Fruit fly (Drosophila melanogaster) whole organism, prepupa: ENCODE data around the gene CG11811.

Source experiments
- Blimp-1 ChIP-seq: fragments of 200-800 bp; sonication (Bioruptor generic); optimal IDR thresholded peaks from 3 replicates; lab custom pipeline; 2017; ENCODE audit warnings: missing biosample characterization, missing genetic modification characterization, mild to moderate bottlenecking, moderate library complexity, missing genetic modification reagents
- CG10631 ChIP-seq: fragments of 200-800 bp; sonication (Bioruptor generic); optimal IDR thresholded peaks from 2 replicates; lab custom pipeline; 2016; ENCODE audit warnings: missing biosample characterization, missing genetic modification characterization
- CG11294 ChIP-seq: fragments of 200-800 bp; sonication (Bioruptor generic); IDR thresholded peaks from 2 replicates; pipeline ENCODE4 v1.3.6; 2022; ENCODE audit warnings: missing biosample characterization, missing genetic modification characterization
- CG11762 ChIP-seq: fragments of 200-800 bp; sonication (Bioruptor generic); optimal IDR thresholded peaks from 3 replicates; lab custom pipeline; 2016; ENCODE audit warnings: missing biosample characterization, missing genetic modification characterization; ENCODE audit not compliant: insufficient read depth
- CG11902 ChIP-seq: fragments of 200-800 bp; sonication (Bioruptor generic); optimal IDR thresholded peaks from 3 replicates; lab custom pipeline; 2016; ENCODE audit warnings: missing biosample characterization, missing genetic modification characterization
- CG15336 ChIP-seq: fragments of 200-800 bp; sonication (Bioruptor generic); IDR thresholded peaks from 2 replicates; pipeline ENCODE4 v1.3.6; 2022; ENCODE audit warnings: missing biosample characterization, missing genetic modification characterization
- CG1621 ChIP-seq: fragments of 200-800 bp; sonication (Bioruptor generic); optimal IDR thresholded peaks from 3 replicates; lab custom pipeline; 2018; ENCODE audit warnings: missing biosample characterization, mild to moderate bottlenecking, missing genetic modification characterization
- CG16779 ChIP-seq: fragments of 200-800 bp; sonication (Bioruptor generic); optimal IDR thresholded peaks from 3 replicates; lab custom pipeline; 2017; ENCODE audit warnings: missing biosample characterization, mild to moderate bottlenecking, missing genetic modification characterization
- CG3032 ChIP-seq: fragments of 200-800 bp; optimal IDR thresholded peaks from 2 replicates; lab custom pipeline; 2019; ENCODE audit warnings: missing biosample characterization, mild to moderate bottlenecking, missing genetic modification characterization, moderate library complexity
- CG31627 ChIP-seq: fragments of 200-800 bp; sonication (Bioruptor generic); optimal IDR thresholded peaks from 3 replicates; lab custom pipeline; 2016; ENCODE audit warnings: missing biosample characterization, missing genetic modification characterization
- CG32006 ChIP-seq: fragments of 200-800 bp; sonication (Bioruptor generic); optimal IDR thresholded peaks from 3 replicates; lab custom pipeline; 2017; ENCODE audit warnings: missing biosample characterization, mild to moderate bottlenecking, missing genetic modification characterization
- CG6163 ChIP-seq: fragments of 200-800 bp; sonication (Bioruptor generic); IDR thresholded peaks from 3 replicates; pipeline ENCODE4 v1.3.6; 2022; ENCODE audit warnings: missing biosample characterization, missing genetic modification characterization
- CG6792 ChIP-seq: fragments of 200-800 bp; sonication (Bioruptor generic); optimal IDR thresholded peaks from 3 replicates; lab custom pipeline; 2016; ENCODE audit warnings: missing biosample characterization, missing genetic modification characterization
- CG6808 ChIP-seq: fragments of 200-800 bp; sonication (Bioruptor generic); optimal IDR thresholded peaks from 3 replicates; lab custom pipeline; 2017; ENCODE audit warnings: missing biosample characterization, missing genetic modification characterization, mild to moderate bottlenecking, moderate library complexity, missing genetic modification reagents
- CG6854 ChIP-seq: fragments of 200-800 bp; sonication (Bioruptor generic); optimal IDR thresholded peaks from 2 replicates; lab custom pipeline; 2017; ENCODE audit warnings: missing biosample characterization, mild to moderate bottlenecking, missing genetic modification characterization
- CG7368 ChIP-seq: fragments of 200-800 bp; sonication (Bioruptor generic); optimal IDR thresholded peaks from 3 replicates; lab custom pipeline; 2016; ENCODE audit warnings: missing biosample characterization, missing genetic modification characterization
- CG8319 ChIP-seq: fragments of 200-800 bp; sonication (Bioruptor generic); optimal IDR thresholded peaks from 3 replicates; lab custom pipeline; 2016; ENCODE audit warnings: missing biosample characterization, missing genetic modification characterization
- CG9139 ChIP-seq: fragments of 200-800 bp; sonication (Bioruptor generic); optimal IDR thresholded peaks from 3 replicates; lab custom pipeline; 2017; ENCODE audit warnings: missing biosample characterization, mild to moderate bottlenecking, missing genetic modification characterization
- Eip75B ChIP-seq: fragments of 200-800 bp; sonication (Bioruptor generic); optimal IDR thresholded peaks from 3 replicates; lab custom pipeline; 2016; ENCODE audit warnings: missing biosample characterization, missing genetic modification characterization
- Eip78C ChIP-seq: fragments of 200-800 bp; sonication (Bioruptor generic); peaks from one replicate; lab custom pipeline; 2016; ENCODE audit warnings: missing biosample characterization, missing genetic modification characterization
- Ets21C ChIP-seq: fragments of 200-800 bp; sonication (Bioruptor generic); optimal IDR thresholded peaks from 3 replicates; lab custom pipeline; 2016; ENCODE audit warnings: missing biosample characterization, missing genetic modification characterization
- Ets96B ChIP-seq: fragments of 200-800 bp; optimal IDR thresholded peaks from 2 replicates; lab custom pipeline; 2019; ENCODE audit warnings: missing biosample characterization, mild to moderate bottlenecking, missing genetic modification characterization, moderate library complexity
- Gug ChIP-seq: fragments of 200-800 bp; sonication (Bioruptor generic); IDR thresholded peaks from 2 replicates; pipeline ENCODE4 v1.3.6; 2022; ENCODE audit warnings: missing biosample characterization, missing genetic modification characterization
- Hr38 ChIP-seq: sonication (Bioruptor generic); optimal IDR thresholded peaks from 2 replicates; lab custom pipeline; 2016; ENCODE audit warnings: missing biosample characterization, missing genetic modification characterization
- Hr4 ChIP-seq: fragments of 200-800 bp; sonication (Bioruptor generic); optimal IDR thresholded peaks from 3 replicates; lab custom pipeline; 2016; ENCODE audit warnings: missing biosample characterization, missing genetic modification characterization
- Met ChIP-seq: fragments of 200-800 bp; sonication (Bioruptor generic); optimal IDR thresholded peaks from 3 replicates; lab custom pipeline; 2016; ENCODE audit warnings: missing biosample characterization, missing genetic modification characterization
- OdsH ChIP-seq: fragments of 200-800 bp; sonication (Bioruptor generic); optimal IDR thresholded peaks from 3 replicates; lab custom pipeline; 2016; ENCODE audit warnings: missing biosample characterization, missing genetic modification characterization
- Smox ChIP-seq: fragments of 200-800 bp; sonication (Bioruptor generic); optimal IDR thresholded peaks from 3 replicates; lab custom pipeline; 2016; ENCODE audit warnings: missing biosample characterization, missing genetic modification characterization
- Sox102F ChIP-seq: fragments of 200-800 bp; sonication (Bioruptor generic); optimal IDR thresholded peaks from 2 replicates; lab custom pipeline; 2016; ENCODE audit warnings: missing biosample characterization, mild to moderate bottlenecking, missing genetic modification characterization
- acj6 ChIP-seq: fragments of 200-800 bp; sonication (Bioruptor generic); optimal IDR thresholded peaks from 3 replicates; lab custom pipeline; 2016; ENCODE audit warnings: missing biosample characterization, missing genetic modification characterization
- cyc ChIP-seq: fragments of 200-800 bp; sonication (Bioruptor generic); optimal IDR thresholded peaks from 3 replicates; lab custom pipeline; 2016; ENCODE audit warnings: missing biosample characterization, missing genetic modification characterization
- dac ChIP-seq: fragments of 200-800 bp; sonication (Bioruptor generic); optimal IDR thresholded peaks from 2 replicates; lab custom pipeline; 2017; ENCODE audit warnings: missing biosample characterization, mild to moderate bottlenecking, missing genetic modification characterization
- dsx ChIP-seq: fragments of 200-800 bp; optimal IDR thresholded peaks from 3 replicates; lab custom pipeline; 2019; ENCODE audit warnings: missing biosample characterization, mild to moderate bottlenecking, missing genetic modification characterization, moderate library complexity; ENCODE audit not compliant: poor library complexity, severe bottlenecking
- eg ChIP-seq: fragments of 200-800 bp; sonication (Bioruptor generic); IDR thresholded peaks from 3 replicates; pipeline ENCODE4 v1.3.6; 2022; ENCODE audit warnings: missing biosample characterization, missing genetic modification characterization
- esn ChIP-seq: fragments of 200-800 bp; sonication (Bioruptor generic); optimal IDR thresholded peaks from 2 replicates; lab custom pipeline; 2016; ENCODE audit warnings: missing biosample characterization, mild to moderate bottlenecking, missing genetic modification characterization, moderate library complexity
- fd59A ChIP-seq: fragments of 200-800 bp; sonication (Bioruptor generic); optimal IDR thresholded peaks from 2 replicates; lab custom pipeline; 2017; ENCODE audit warnings: missing biosample characterization, mild to moderate bottlenecking, missing genetic modification characterization, missing genetic modification reagents
- fd85E ChIP-seq: fragments of 200-800 bp; sonication (Bioruptor generic); optimal IDR thresholded peaks from 3 replicates; lab custom pipeline; 2016; ENCODE audit warnings: missing biosample characterization, missing genetic modification characterization
- fkh ChIP-seq: fragments of 200-800 bp; sonication (Bioruptor generic); optimal IDR thresholded peaks from 3 replicates; lab custom pipeline; 2017; ENCODE audit warnings: missing biosample characterization, mild to moderate bottlenecking, missing genetic modification characterization, moderate library complexity
- lz ChIP-seq: fragments of 200-800 bp; sonication (Bioruptor generic); optimal IDR thresholded peaks from 3 replicates; lab custom pipeline; 2016; ENCODE audit warnings: missing biosample characterization, missing genetic modification characterization
- pdm3 ChIP-seq: fragments of 200-800 bp; sonication (Bioruptor generic); optimal IDR thresholded peaks from 3 replicates; lab custom pipeline; 2016; ENCODE audit warnings: missing biosample characterization, missing genetic modification characterization
- salr ChIP-seq, 2 experiments: fragments of 200-800 bp; sonication (Bioruptor generic); optimal IDR thresholded peaks; 3 replicates each; lab custom pipeline; 2016 to 2018; ENCODE audit warnings: missing biosample characterization in 2 of 2, missing genetic modification characterization in 2 of 2, mild to moderate bottlenecking in 1 of 2
- spab ChIP-seq: fragments of 200-800 bp; sonication (Bioruptor generic); optimal IDR thresholded peaks from 2 replicates; lab custom pipeline; 2017; ENCODE audit warnings: missing biosample characterization, mild to moderate bottlenecking, missing genetic modification characterization, missing genetic modification reagents
- ss ChIP-seq, 2 experiments: fragments of 200-800 bp; sonication (Bioruptor generic); optimal IDR thresholded peaks; 2 replicates in 1 of 2; 3 replicates in 1 of 2; lab custom pipeline; 2017 to 2018; ENCODE audit warnings: mild to moderate bottlenecking in 2 of 2, missing biosample characterization in 2 of 2, missing genetic modification characterization in 2 of 2, moderate library complexity in 1 of 2
- svp ChIP-seq: fragments of 200-800 bp; sonication (Bioruptor generic); peaks from one replicate; lab custom pipeline; 2016; ENCODE audit warnings: missing biosample characterization, missing genetic modification characterization
- vri ChIP-seq: fragments of 200-800 bp; sonication (Bioruptor generic); optimal IDR thresholded peaks from 3 replicates; lab custom pipeline; 2016; ENCODE audit warnings: missing biosample characterization, mild to moderate bottlenecking, missing genetic modification characterization

Gene CG11811

dm6 chr3L:10674145-10674547 is 16.7 kb upstream of the CG11811 start (continued):
- no peak for TF ChIP-seq CG1621 (tag; lab: Kevin White, UChicago)
- TF ChIP-seq fd59A (GFP tag; lab: Kevin White, UChicago) = no peak
- no peak for TF ChIP-seq Smox (GFP tag; lab: Kevin White, UChicago)
- no peak for TF ChIP-seq CG9139 (GFP tag; lab: Kevin White, UChicago)
- peak; percentile 21 for TF ChIP-seq CG6854 (GFP tag; lab: Kevin White, UChicago)
- TF ChIP-seq, all 60 proteins: peak for 7

dm6 chr3L:10674940-10675339 is 15.9 kb upstream of the CG11811 start:
- no peak for TF ChIP-seq Smox (GFP tag; lab: Kevin White, UChicago)
- TF ChIP-seq CG3032 (tag; lab: Kevin White, UChicago) = no peak
- no peak for TF ChIP-seq Blimp-1 (GFP tag; lab: Kevin White, UChicago)
- TF ChIP-seq Hr4 (GFP tag; lab: Kevin White, UChicago) = no peak
- TF ChIP-seq OdsH (GFP tag; lab: Kevin White, UChicago) = no peak
- TF ChIP-seq CG6792 = no peak
- TF ChIP-seq CG11902 = no peak
- TF ChIP-seq cyc (GFP tag; lab: Kevin White, UChicago) = no peak
- no peak for TF ChIP-seq esn (GFP tag; lab: Kevin White, UChicago)
- TF ChIP-seq dac = no peak
- TF ChIP-seq CG6163 (GFP tag; lab: Robert Waterston, UW) = no peak

dm6 chr3L:10675635-10676393 is 15.0 kb upstream of the CG11811 start:
- TF ChIP-seq CG15336 (GFP tag; lab: Robert Waterston, UW) (peak; percentile 73), pdm3 (GFP tag; lab: Kevin White, UChicago) (peak; percentile 19), spab (GFP tag; lab: Kevin White, UChicago) (peak; percentile 74), CG11762 (GFP tag; lab: Kevin White, UChicago) (peak; percentile 25), Met (GFP tag; lab: Kevin White, UChicago) (peak; percentile 52), CG7368 (GFP tag; lab: Kevin White, UChicago) (peak; percentile 24), CG6808 (GFP tag; lab: Kevin White, UChicago) (peak; percentile 86), OdsH (GFP tag; lab: Kevin White, UChicago) (peak; percentile 31), Sox102F (GFP tag; lab: Kevin White, UChicago) (peak; percentile 47), CG31627 (GFP tag; lab: Kevin White, UChicago) (no peak), CG6854 (GFP tag; lab: Kevin White, UChicago) (peak; percentile 79), CG6163 (GFP tag; lab: Robert Waterston, UW) (peak; percentile 87), CG10631 (peak; percentile 9), Eip78C (peak; percentile 76), lz (no peak), Smox (GFP tag; lab: Kevin White, UChicago) (peak; percentile 2), dsx (GFP tag; lab: Kevin White, UChicago) (peak; percentile 68), Gug (no peak), Ets96B (tag; lab: Kevin White, UChicago) (peak; percentile 53), fd85E (GFP tag; lab: Kevin White, UChicago) (peak; percentile 37), CG11294 (GFP tag; lab: Robert Waterston, UW) (no peak; the same call in 1 of the 2 replicates), CG16779 (tag; lab: Kevin White, UChicago) (peak; percentile 76), fkh (GFP tag; lab: Kevin White, UChicago) (peak; percentile 30), svp (GFP tag; lab: Kevin White, UChicago) (no peak), eg (GFP tag; lab: Robert Waterston, UW) (peak; percentile 90), Ets21C (GFP tag; lab: Kevin White, UChicago) (no peak), CG32006 (GFP tag; lab: Kevin White, UChicago) (peak; percentile 41), Eip75B (peak; percentile 24), vri (GFP tag; lab: Kevin White, UChicago) (peak; percentile 65), CG6792 (peak; percentile 17), acj6 (GFP tag; lab: Kevin White, UChicago) (peak; percentile 26), ss (GFP tag; optimal IDR thresholded peaks at IDR 0.05; lab: Kevin White, UChicago) (peak; percentile 92 to 94), esn (GFP tag; lab: Kevin White, UChicago) (peak; percentile 23), cyc (GFP tag; lab: Kevin White, UChicago) (no peak), salr (GFP tag; optimal IDR thresholded peaks at IDR 0.05; lab: Kevin White, UChicago) (peak in 1 of 2 experiments; percentile 42), Hr38 (GFP tag; lab: Kevin White, UChicago) (no peak), CG8319 (GFP tag; lab: Kevin White, UChicago) (peak; percentile 34)
